Fruit fly (Drosophila melanogaster) whole organism, embryonic: ENCODE results near the gene RSG7.
A peak's percentile ranks its signal among the peaks of the same experiment; 100 is the strongest.

ENCODE experiments used
- Ada2b ChIP-seq: fragments of 200-800 bp; sonication (Bioruptor generic); IDR thresholded peaks from 2 replicates; pipeline ENCODE4 v1.3.6; 2022; ENCODE audit warnings: missing biosample characterization, missing genetic modification characterization
- Atf6 ChIP-seq: fragments of 200-800 bp; sonication (Bioruptor generic); IDR thresholded peaks from 2 replicates; pipeline ENCODE4 v1.3.6; 2022; ENCODE audit warnings: missing biosample characterization, missing genetic modification characterization
- BEAF-32 ChIP-seq: fragments of 200-800 bp; sonication (Bioruptor generic); optimal IDR thresholded peaks from 3 replicates; lab custom pipeline; 2017; ENCODE audit warnings: missing biosample characterization, missing genetic modification characterization, mild to moderate bottlenecking, moderate library complexity, missing genetic modification reagents
- CG10209 ChIP-seq: fragments of 200-800 bp; sonication (Bioruptor generic); optimal IDR thresholded peaks from 3 replicates; lab custom pipeline; 2017; ENCODE audit warnings: missing biosample characterization, mild to moderate bottlenecking, missing genetic modification characterization, missing genetic modification reagents
- CG10543 ChIP-seq: fragments of 200-800 bp; sonication (Bioruptor generic); optimal IDR thresholded peaks from 3 replicates; lab custom pipeline; 2017; ENCODE audit warnings: missing biosample characterization, mild to moderate bottlenecking, missing genetic modification characterization, moderate library complexity
- CG11085 ChIP-seq: fragments of 200-800 bp; sonication (Bioruptor generic); IDR thresholded peaks from 2 replicates; pipeline ENCODE4 v1.3.6; 2022; ENCODE audit warnings: missing biosample characterization, missing genetic modification characterization
- CG15011 ChIP-seq: fragments of 200-800 bp; sonication (Bioruptor generic); optimal IDR thresholded peaks from 3 replicates; lab custom pipeline; 2018; ENCODE audit warnings: missing biosample characterization, mild to moderate bottlenecking, missing genetic modification characterization
- CG1529 ChIP-seq: fragments of 200-800 bp; sonication (Bioruptor generic); optimal IDR thresholded peaks from 3 replicates; lab custom pipeline; 2018; ENCODE audit warnings: missing biosample characterization, missing genetic modification characterization
- CG15479 ChIP-seq: fragments of 200-800 bp; sonication (Bioruptor generic); optimal IDR thresholded peaks from 3 replicates; lab custom pipeline; 2019; ENCODE audit warnings: missing biosample characterization, mild to moderate bottlenecking, missing genetic modification characterization, moderate library complexity
- CG15514 ChIP-seq: fragments of 200-800 bp; sonication (Bioruptor generic); optimal IDR thresholded peaks from 3 replicates; lab custom pipeline; 2017; ENCODE audit warnings: missing biosample characterization, missing genetic modification characterization, mild to moderate bottlenecking, moderate library complexity, missing genetic modification reagents
- CG15696 ChIP-seq: fragments of 200-800 bp; sonication (Bioruptor generic); optimal IDR thresholded peaks from 2 replicates; lab custom pipeline; 2019; ENCODE audit warnings: missing biosample characterization, mild to moderate bottlenecking, missing genetic modification characterization, moderate library complexity
- CG17385 ChIP-seq: fragments of 200-800 bp; sonication (Bioruptor generic); optimal IDR thresholded peaks from 3 replicates; lab custom pipeline; 2018; ENCODE audit warnings: missing biosample characterization, mild to moderate bottlenecking, missing genetic modification characterization
- CG1832 ChIP-seq: fragments of 200-800 bp; sonication (Bioruptor generic); optimal IDR thresholded peaks from 2 replicates; lab custom pipeline; 2017; ENCODE audit warnings: missing biosample characterization, mild to moderate bottlenecking, missing genetic modification characterization, inconsistent platforms
- CG18599 ChIP-seq: fragments of 200-800 bp; sonication (Bioruptor generic); optimal IDR thresholded peaks from 3 replicates; lab custom pipeline; 2017; ENCODE audit warnings: missing biosample characterization, missing genetic modification characterization, mild to moderate bottlenecking, moderate library complexity, missing genetic modification reagents
- CG2875 ChIP-seq: fragments of 200-800 bp; sonication (Bioruptor generic); optimal IDR thresholded peaks from 2 replicates; lab custom pipeline; 2017; ENCODE audit warnings: missing biosample characterization, mild to moderate bottlenecking, missing genetic modification characterization, missing genetic modification reagents
- CG4360 ChIP-seq: fragments of 200-800 bp; sonication (Bioruptor generic); IDR thresholded peaks from 2 replicates; pipeline ENCODE4 v1.3.6; 2022; ENCODE audit warnings: missing biosample characterization, missing genetic modification characterization
- CG4404 ChIP-seq: fragments of 200-800 bp; sonication (Bioruptor generic); IDR thresholded peaks from 2 replicates; pipeline ENCODE4 v1.3.6; 2022; ENCODE audit warnings: missing biosample characterization, missing genetic modification characterization
- CG6654 ChIP-seq: fragments of 200-800 bp; sonication (Bioruptor generic); optimal IDR thresholded peaks from 2 replicates; lab custom pipeline; 2017; ENCODE audit warnings: missing biosample characterization, mild to moderate bottlenecking, missing genetic modification characterization
- CG6854 ChIP-seq: fragments of 200-800 bp; sonication (Bioruptor generic); optimal IDR thresholded peaks from 3 replicates; lab custom pipeline; 2017; ENCODE audit warnings: missing biosample characterization, mild to moderate bottlenecking, missing genetic modification characterization
- CG7357 ChIP-seq: fragments of 200-800 bp; sonication (Bioruptor generic); IDR thresholded peaks from 3 replicates; pipeline ENCODE4 v1.3.6; 2022; ENCODE audit warnings: missing biosample characterization, missing genetic modification characterization
- CG7839 ChIP-seq: fragments of 200-800 bp; sonication (Bioruptor generic); optimal IDR thresholded peaks from 3 replicates; lab custom pipeline; 2018; ENCODE audit warnings: missing biosample characterization, mild to moderate bottlenecking, missing genetic modification characterization, moderate library complexity
- CG9817 ChIP-seq: fragments of 200-800 bp; sonication (Bioruptor generic); optimal IDR thresholded peaks from 2 replicates; lab custom pipeline; 2018; ENCODE audit warnings: missing biosample characterization, mild to moderate bottlenecking, missing genetic modification characterization, moderate library complexity
- Dip3 ChIP-seq: fragments of 200-800 bp; sonication (Bioruptor generic); optimal IDR thresholded peaks from 3 replicates; lab custom pipeline; 2016; ENCODE audit warnings: missing biosample characterization, missing genetic modification characterization
- E2f1 ChIP-seq: fragments of 200-800 bp; sonication (Bioruptor generic); IDR thresholded peaks from 2 replicates; pipeline ENCODE4 v1.3.6; 2022; ENCODE audit warnings: missing biosample characterization, missing genetic modification characterization
- Ets65A ChIP-seq: fragments of 200-800 bp; sonication (Bioruptor generic); peaks from one replicate; lab custom pipeline; 2016; ENCODE audit warnings: missing biosample characterization, missing genetic modification characterization
- MBD-R2 ChIP-seq: fragments of 200-800 bp; sonication (Bioruptor generic); IDR thresholded peaks from 2 replicates; pipeline ENCODE4 v1.3.6; 2022; ENCODE audit warnings: missing biosample characterization, missing genetic modification characterization
- Mad ChIP-seq: fragments of 200-800 bp; sonication (Bioruptor generic); optimal IDR thresholded peaks from 2 replicates; lab custom pipeline; 2016; ENCODE audit warnings: missing biosample characterization, missing genetic modification characterization
- NC2β ChIP-seq: fragments of 200-800 bp; sonication (Bioruptor generic); optimal IDR thresholded peaks from 2 replicates; lab custom pipeline; 2016; ENCODE audit warnings: missing biosample characterization, missing genetic modification characterization
- NFAT ChIP-seq: fragments of 200-800 bp; sonication (Bioruptor generic); IDR thresholded peaks from 2 replicates; pipeline ENCODE4 v1.3.6; 2022; ENCODE audit warnings: missing biosample characterization, missing genetic modification characterization
- Nf-YC ChIP-seq: fragments of 200-800 bp; optimal IDR thresholded peaks from 3 replicates; lab custom pipeline; 2019; ENCODE audit warnings: missing biosample characterization, mild to moderate bottlenecking, missing genetic modification characterization, moderate library complexity
- Side ChIP-seq: fragments of 200-800 bp; sonication (Bioruptor generic); optimal IDR thresholded peaks from 2 replicates; lab custom pipeline; 2016; ENCODE audit warnings: missing biosample characterization, missing genetic modification characterization
- Trl ChIP-seq, 3 experiments: fragments of >200 bp in 2 of 3; fragments of 200-800 bp in 1 of 3; sonication (Bioruptor generic) in 1 of 3; optimal IDR thresholded peaks; 2 replicates in 1 of 3; 3 replicates in 2 of 3; lab custom pipeline; 2016 to 2017; ENCODE audit warnings: missing biosample characterization in 1 of 3, missing genetic modification characterization in 1 of 3
- Usf ChIP-seq: fragments of 200-800 bp; sonication (Bioruptor generic); optimal IDR thresholded peaks from 2 replicates; lab custom pipeline; 2017; ENCODE audit warnings: missing genotype, missing biosample characterization, missing genetic modification characterization
- corto ChIP-seq: fragments of 200-800 bp; sonication (Bioruptor generic); optimal IDR thresholded peaks from 2 replicates; lab custom pipeline; 2016; ENCODE audit warnings: missing biosample characterization, mild to moderate bottlenecking, missing genetic modification characterization, moderate library complexity
- croc ChIP-seq: fragments of 200-800 bp; sonication (Bioruptor generic); conservative IDR thresholded peaks from 3 replicates; pipeline ENCODE4 v1.3.6; 2022; ENCODE audit warnings: missing biosample characterization, missing genetic modification characterization
- hth ChIP-seq: fragments of >200 bp; optimal IDR thresholded peaks from 2 replicates; lab custom pipeline; 2017; ENCODE audit warnings: inconsistent platforms
- ind ChIP-seq: fragments of 200-800 bp; sonication (Bioruptor generic); optimal IDR thresholded peaks from 3 replicates; lab custom pipeline; 2016; ENCODE audit warnings: missing biosample characterization, missing genetic modification characterization
- maf-S ChIP-seq: fragments of 200-800 bp; sonication (Bioruptor generic); optimal IDR thresholded peaks from 2 replicates; lab custom pipeline; 2016; ENCODE audit warnings: missing biosample characterization, missing genetic modification characterization
- nau ChIP-seq: fragments of 200-800 bp; sonication (Bioruptor generic); optimal IDR thresholded peaks from 3 replicates; lab custom pipeline; 2017; ENCODE audit warnings: missing biosample characterization, mild to moderate bottlenecking, missing genetic modification characterization, missing genetic modification reagents
- onecut ChIP-seq: fragments of 200-800 bp; sonication (Bioruptor generic); IDR thresholded peaks from 2 replicates; pipeline ENCODE4 v1.3.6; 2022; ENCODE audit warnings: missing biosample characterization, missing genetic modification characterization
- pfk ChIP-seq: fragments of 200-800 bp; sonication (Bioruptor generic); optimal IDR thresholded peaks from 2 replicates; lab custom pipeline; 2018; ENCODE audit warnings: missing biosample characterization, mild to moderate bottlenecking, missing genetic modification characterization, moderate library complexity
- psq ChIP-seq: fragments of 200-800 bp; sonication (Bioruptor generic); optimal IDR thresholded peaks from 2 replicates; lab custom pipeline; 2017; ENCODE audit warnings: missing biosample characterization, missing genetic modification characterization
- pzg ChIP-seq: fragments of 200-800 bp; sonication (Bioruptor generic); optimal IDR thresholded peaks from 3 replicates; lab custom pipeline; 2018; ENCODE audit warnings: missing biosample characterization, mild to moderate bottlenecking, missing genetic modification characterization, moderate library complexity
- rib ChIP-seq: fragments of 200-800 bp; sonication (Bioruptor generic); IDR thresholded peaks from 2 replicates; pipeline ENCODE4 v1.3.6; 2022; ENCODE audit warnings: missing biosample characterization, missing genetic modification characterization
- ro ChIP-seq: fragments of 200-800 bp; sonication (Bioruptor generic); IDR thresholded peaks from 2 replicates; pipeline ENCODE4 v1.3.6; 2022; ENCODE audit warnings: missing biosample characterization, missing genetic modification characterization
- sqz ChIP-seq: fragments of 200-800 bp; sonication (Bioruptor generic); optimal IDR thresholded peaks from 3 replicates; lab custom pipeline; 2018; ENCODE audit warnings: missing biosample characterization, mild to moderate bottlenecking, missing genetic modification characterization
- stc ChIP-seq: fragments of 200-800 bp; sonication (Bioruptor generic); IDR thresholded peaks from 2 replicates; pipeline ENCODE4 v1.3.6; 2022; ENCODE audit warnings: missing biosample characterization, missing genetic modification characterization
- sug ChIP-seq: fragments of 200-800 bp; optimal IDR thresholded peaks from 2 replicates; lab custom pipeline; 2019; ENCODE audit warnings: missing biosample characterization, mild to moderate bottlenecking, missing genetic modification characterization, moderate library complexity
- twi ChIP-seq: fragments of 200-800 bp; optimal IDR thresholded peaks from 2 replicates; lab custom pipeline; 2019; ENCODE audit warnings: missing biosample characterization, mild to moderate bottlenecking, missing genetic modification characterization, moderate library complexity
- wek ChIP-seq: fragments of 200-800 bp; sonication (Bioruptor generic); optimal IDR thresholded peaks from 3 replicates; lab custom pipeline; 2018; ENCODE audit warnings: missing biosample characterization, mild to moderate bottlenecking, missing genetic modification characterization, moderate library complexity
- zen ChIP-seq: fragments of 200-800 bp; sonication (Bioruptor generic); optimal IDR thresholded peaks from 3 replicates; lab custom pipeline; 2018; ENCODE audit warnings: missing biosample characterization, mild to moderate bottlenecking, missing genetic modification characterization, moderate library complexity

Gene RSG7

DNA sequence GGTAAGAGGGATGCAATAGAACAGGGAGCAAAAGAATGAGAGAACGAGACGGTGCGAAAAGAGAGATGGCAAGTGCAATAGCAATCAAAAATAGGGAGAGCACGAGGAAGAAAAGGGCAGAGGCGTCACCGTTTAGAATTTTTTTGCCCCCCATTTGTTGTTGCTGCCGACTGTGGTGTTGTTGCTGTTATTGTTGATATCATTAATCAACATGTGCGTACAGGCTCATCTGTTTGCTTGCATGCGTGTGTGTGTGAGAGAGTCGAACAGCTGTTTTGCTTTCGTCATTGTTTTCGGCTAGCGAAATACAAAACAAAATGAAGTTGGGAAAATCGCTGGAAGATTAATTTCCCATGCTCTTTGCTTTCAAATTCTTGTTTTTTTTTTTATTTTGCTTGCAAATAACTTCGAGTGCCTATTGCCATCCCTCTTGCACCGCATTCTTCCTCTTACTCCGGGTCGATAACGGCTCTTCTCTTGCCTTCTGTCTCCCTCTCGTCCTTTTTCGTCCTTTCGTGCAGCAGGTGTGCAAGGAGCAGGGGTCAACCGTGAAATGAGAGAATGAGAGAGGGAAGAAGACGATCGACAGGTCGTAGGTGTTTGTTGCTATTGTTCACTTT lies 51.0 kb downstream of the RSG7 start (continued):
- TF ChIP-seq Trl (optimal IDR thresholded peaks at IDR 0.05; lab: Kevin White, UChicago) (peak in 1 of 2 experiments; percentile 17), Trl (GFP tag; optimal IDR thresholded peaks at IDR 0.05; lab: Kevin White, UChicago) (no peak), twi (tag; lab: Kevin White, UChicago) (peak; percentile 26), CG15696 (tag; lab: Kevin White, UChicago) (no peak), CG4404 (no peak), psq (GFP tag; lab: Kevin White, UChicago) (peak; percentile 18), CG1832 (peak; percentile 33), CG15479 (GFP tag; lab: Kevin White, UChicago) (peak; percentile 94), Ada2b (GFP tag; lab: Robert Waterston, UW) (no peak), CG9817 (tag; lab: Kevin White, UChicago) (no peak), Ets65A (no peak), CG10209 (no peak), rib (GFP tag; lab: Robert Waterston, UW) (no peak), stc (GFP tag; lab: Robert Waterston, UW) (no peak), CG1529 (no peak), CG15514 (peak; percentile 53), CG6654 (GFP tag; lab: Kevin White, UChicago) (no peak), CG6854 (GFP tag; lab: Kevin White, UChicago) (no peak), Nf-YC (no peak), Usf (GFP tag; lab: Kevin White, UChicago) (no peak), Mad (GFP tag; lab: Kevin White, UChicago) (no peak), CG7357 (GFP tag; lab: Robert Waterston, UW) (no peak), sug (tag; lab: Kevin White, UChicago) (no peak), NC2β (GFP tag; lab: Kevin White, UChicago) (no peak), croc (no peak), ro (GFP tag; lab: Robert Waterston, UW) (no peak), CG7839 (tag; lab: Kevin White, UChicago) (no peak), E2f1 (GFP tag; lab: Robert Waterston, UW) (no peak), CG2875 (no peak), CG4360 (GFP tag; lab: Robert Waterston, UW) (peak; percentile 91), CG11085 (no peak), CG18599 (no peak), BEAF-32 (GFP tag; lab: Kevin White, UChicago) (no peak), onecut (GFP tag; lab: Robert Waterston, UW) (peak; percentile 66), pzg (GFP tag; lab: Kevin White, UChicago) (no peak), Dip3 (GFP tag; lab: Kevin White, UChicago) (no peak), pfk (GFP tag; lab: Kevin White, UChicago) (no peak), zen (tag; lab: Kevin White, UChicago) (peak; percentile 7), CG10543 (peak; percentile 10), MBD-R2 (GFP tag; lab: Robert Waterston, UW) (no peak), ind (no peak), maf-S (GFP tag; lab: Kevin White, UChicago) (no peak), CG17385 (peak; percentile 40), corto (no peak), NFAT (GFP tag; lab: Robert Waterston, UW) (no peak), CG15011 (GFP tag; lab: Kevin White, UChicago) (no peak), Atf6 (GFP tag; lab: Robert Waterston, UW) (no peak), hth (lab: Kevin White, UChicago) (no peak), Side (GFP tag; lab: Kevin White, UChicago) (no peak), nau (GFP tag; lab: Kevin White, UChicago) (no peak), sqz (peak; percentile 41), wek (GFP tag; lab: Kevin White, UChicago) (no peak)
